Worm (Caenorhabditis elegans): ENCODE data around the gene fbxb-112.

DNA sequence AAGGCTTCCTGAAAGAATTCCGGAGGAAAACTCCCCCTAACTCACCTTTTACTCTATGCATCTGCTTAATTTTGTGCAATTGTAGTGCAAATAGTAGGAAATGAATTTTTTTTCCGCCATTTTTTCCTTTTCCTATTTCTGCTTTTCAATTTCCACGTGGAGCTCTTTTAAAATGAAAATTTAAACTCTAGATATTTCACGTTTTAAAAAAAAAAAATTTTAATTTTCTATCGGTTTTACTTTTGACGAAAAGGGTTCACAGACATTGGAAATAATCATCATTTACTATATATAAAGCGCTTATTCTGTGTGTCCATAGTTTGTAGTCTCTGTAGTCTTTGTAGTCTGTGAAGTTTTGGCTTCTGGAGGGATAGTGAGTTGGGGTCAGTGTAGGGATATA is 9.3 kb upstream of the fbxb-112 start, which contains the start of gene Y49F6B.8:
- TF ChIP-seq efl-1 (optimal IDR thresholded peaks at IDR 0.05) (no peak), efl-1 (GFP tag; optimal IDR thresholded peaks at IDR 0.05 in 1 of 2) (no peak), mef-2 (tag; optimal IDR thresholded peaks at IDR 0.05) (no peak), snpc-4 (tag; optimal IDR thresholded peaks at IDR 0.05) (no peak), skn-1 (tag; optimal IDR thresholded peaks at IDR 0.05) (no peak), aly-2 (tag; optimal IDR thresholded peaks at IDR 0.05) (no peak), nhr-76 (tag; optimal IDR thresholded peaks at IDR 0.05) (no peak), elt-3 (tag; optimal IDR thresholded peaks at IDR 0.05) (no peak), sox-4 (tag; optimal IDR thresholded peaks at IDR 0.05) (no peak), nhr-12 (tag; optimal IDR thresholded peaks at IDR 0.05) (no peak), fos-1 (tag; optimal IDR thresholded peaks at IDR 0.05) (no peak), ceh-82 (tag; optimal IDR thresholded peaks at IDR 0.05) (no peak), unc-130 (tag; optimal IDR thresholded peaks at IDR 0.05) (no peak), egl-27 (tag; optimal IDR thresholded peaks at IDR 0.05) (no peak), ces-1 (GFP tag; optimal IDR thresholded peaks at IDR 0.05) (no peak)
